Worm (Caenorhabditis elegans) whole organism, L2 larva: Measurements from ENCODE around the gene F53F4.4.

Source experiments
- aly-2 ChIP-seq: fragments of 150-350 bp; optimal IDR thresholded peaks from 2 replicates; lab custom pipeline; 2014; ENCODE audit warnings: missing biosample characterization, missing genetic modification characterization
- mbf-1 ChIP-seq: sonication (generic microtip); optimal IDR thresholded peaks from 2 replicates; lab custom pipeline; 2017; ENCODE audit warnings: missing biosample characterization, missing genetic modification characterization
- nhr-21 ChIP-seq: fragments of 150-350 bp; optimal IDR thresholded peaks from 2 replicates; lab custom pipeline; 2014; ENCODE audit warnings: missing biosample characterization, missing genetic modification characterization
- nhr-237 ChIP-seq: fragments of 150-350 bp; optimal IDR thresholded peaks from 2 replicates; lab custom pipeline; 2014; ENCODE audit warnings: missing biosample characterization, missing genetic modification characterization
- sma-3 ChIP-seq: sonication (generic microtip); optimal IDR thresholded peaks from 2 replicates; lab custom pipeline; 2016; ENCODE audit warnings: missing genetic modification reagents, missing genetic modification characterization, missing compliant biosample characterization
- unc-39 ChIP-seq: fragments of 150-350 bp; optimal IDR thresholded peaks from 2 replicates; lab custom pipeline; 2014; ENCODE audit warnings: missing biosample characterization, missing genetic modification characterization
- ztf-11 ChIP-seq: sonication (generic microtip); optimal IDR thresholded peaks from 2 replicates; lab custom pipeline; 2017; ENCODE audit warnings: missing biosample characterization, missing genetic modification characterization

DNA sequence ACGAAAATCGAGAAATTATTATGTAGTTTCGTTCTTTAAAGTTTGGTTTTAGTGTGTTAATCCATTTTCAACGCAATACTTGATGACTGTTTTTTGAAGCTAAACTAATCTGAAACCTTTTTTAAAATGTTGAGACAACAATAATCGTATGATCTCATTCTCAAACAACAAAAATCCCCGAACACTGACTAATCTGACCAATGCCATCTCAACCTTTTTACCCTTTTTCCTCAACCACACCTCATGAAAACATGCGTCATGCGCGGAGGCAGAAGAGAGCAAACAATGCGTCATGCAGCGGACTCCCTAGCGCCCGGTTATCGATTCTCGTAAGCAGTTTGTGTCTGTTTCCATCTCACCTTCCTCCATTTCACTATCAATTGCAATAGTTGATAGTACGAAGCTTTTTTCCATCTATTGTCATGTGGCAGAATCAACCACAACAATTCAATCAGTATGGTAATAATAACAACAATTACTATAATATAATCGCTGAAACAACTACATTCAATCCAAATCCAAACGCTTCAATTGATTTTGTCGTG lies 21.4 kb upstream of the F53F4.4 start, which contains the start of gene C50B8.4:
- TF ChIP-seq ztf-11 (tag; lab: Kevin White, UChicago) (no peak), unc-39 (tag; lab: Kevin White, UChicago) (no peak), nhr-21 (tag; lab: Kevin White, UChicago) (no peak), aly-2 (no peak), sma-3 (GFP tag; lab: Kevin White, UChicago) (no peak), nhr-237 (tag; lab: Kevin White, UChicago) (no peak), mbf-1 (no peak)
